Worm (Caenorhabditis elegans) whole organism, L1 larva: ENCODE data around the gene C06H5.12.
"Not testable (repeated sequence)": the region's sequence is repeated elsewhere in the genome, so short reads cannot be mapped to it uniquely, and the experiment has no call there.

Experiments
- F16B12.6 ChIP-seq: fragments of 150-350 bp; optimal IDR thresholded peaks from 2 replicates; lab custom pipeline; 2014; ENCODE audit warnings: missing biosample characterization, missing genetic modification characterization
- aha-1 ChIP-seq: fragments of 150-350 bp; optimal IDR thresholded peaks from 2 replicates; lab custom pipeline; 2014; ENCODE audit warnings: missing biosample characterization, missing genetic modification characterization
- alr-1 ChIP-seq: fragments of 200-800 bp; sonication (Bioruptor generic); optimal IDR thresholded peaks from 2 replicates; lab custom pipeline; 2018; ENCODE audit warnings: borderline replicate concordance, mild to moderate bottlenecking, missing genetic modification characterization, missing compliant biosample characterization
- ama-1 ChIP-seq: fragments of 150-350 bp; optimal IDR thresholded peaks from 2 replicates; lab custom pipeline; 2014
- blmp-1 ChIP-seq: fragments of 150-350 bp; optimal IDR thresholded peaks from 2 replicates; lab custom pipeline; 2014; ENCODE audit warnings: missing biosample characterization, missing genetic modification characterization
- ceh-82 ChIP-seq, 3 experiments: fragments of 150-350 bp in 1 of 3; sonication (generic microtip) in 2 of 3; optimal IDR thresholded peaks; 2 replicates each; lab custom pipeline; 2014 to 2017; ENCODE audit warnings: missing biosample characterization in 3 of 3, missing genetic modification characterization in 3 of 3
- ceh-88 ChIP-seq: fragments of 200-800 bp; sonication (Bioruptor generic); IDR thresholded peaks from 2 replicates; pipeline ENCODE4 v1.3.6; 2022; ENCODE audit warnings: missing genetic modification characterization, missing compliant biosample characterization
- ceh-90 ChIP-seq: sonication (generic microtip); optimal IDR thresholded peaks from 2 replicates; lab custom pipeline; 2016; ENCODE audit warnings: missing genetic modification characterization, missing compliant biosample characterization
- dpl-1 ChIP-seq, 3 experiments: fragments of 150-350 bp in 2 of 3; sonication (generic microtip) in 1 of 3; optimal IDR thresholded peaks; 2 replicates each; lab custom pipeline; 2014 to 2017; ENCODE audit warnings: missing biosample characterization in 3 of 3, missing genetic modification characterization in 3 of 3, missing genetic modification reagents in 3 of 3
- efl-1 ChIP-seq, 4 experiments: fragments of 150-350 bp; optimal IDR thresholded peaks in 3 of 4; peaks in 1 of 4; 1 replicate in 1 of 4; 2 replicates in 3 of 4; lab custom pipeline; 2014; ENCODE audit warnings: missing biosample characterization in 2 of 4, missing genetic modification characterization in 2 of 4, missing genetic modification reagents in 2 of 4
- egl-13 ChIP-seq: sonication (generic microtip); optimal IDR thresholded peaks from 2 replicates; lab custom pipeline; 2016; ENCODE audit warnings: missing genotype, missing genetic modification reagents, missing genetic modification characterization, missing compliant biosample characterization
- egl-27 ChIP-seq, 2 experiments: fragments of 150-350 bp in 1 of 2; sonication (generic microtip); optimal IDR thresholded peaks; 3 replicates each; lab custom pipeline; 2017 to 2018; ENCODE audit warnings: missing biosample characterization in 2 of 2, missing genetic modification characterization in 2 of 2, missing genetic modification reagents in 2 of 2
- fkh-4 ChIP-seq: sonication (generic microtip); optimal IDR thresholded peaks from 2 replicates; lab custom pipeline; 2016; ENCODE audit warnings: missing compliant biosample characterization, missing genetic modification characterization, borderline replicate concordance
- fkh-8 ChIP-seq: sonication (generic microtip); optimal IDR thresholded peaks from 2 replicates; lab custom pipeline; 2016; ENCODE audit warnings: mild to moderate bottlenecking, missing genetic modification characterization, missing compliant biosample characterization
- fos-1 ChIP-seq: fragments of 150-350 bp; optimal IDR thresholded peaks from 2 replicates; lab custom pipeline; 2014; ENCODE audit warnings: missing biosample characterization, missing genetic modification characterization
- hlh-4 ChIP-seq: sonication (generic microtip); optimal IDR thresholded peaks from 2 replicates; lab custom pipeline; 2016; ENCODE audit warnings: mild to moderate bottlenecking, missing genetic modification characterization, missing compliant biosample characterization
- irx-1 ChIP-seq: sonication (generic microtip); optimal IDR thresholded peaks from 2 replicates; lab custom pipeline; 2016; ENCODE audit warnings: missing genetic modification characterization, missing compliant biosample characterization
- isw-1 ChIP-seq: fragments of 200-800 bp; sonication (Bioruptor generic); IDR thresholded peaks from 2 replicates; pipeline ENCODE4 v1.3.6; 2022; ENCODE audit warnings: missing genetic modification characterization, missing compliant biosample characterization
- jun-1 ChIP-seq: fragments of 150-350 bp; optimal IDR thresholded peaks from 2 replicates; lab custom pipeline; 2014; ENCODE audit warnings: missing biosample characterization, missing genetic modification reagents, missing genetic modification characterization
- lin-14 ChIP-seq: fragments of 200-800 bp; sonication (Bioruptor generic); optimal IDR thresholded peaks from 2 replicates; lab custom pipeline; 2018; ENCODE audit warnings: mild to moderate bottlenecking, missing genetic modification characterization, moderate library complexity, missing compliant biosample characterization
- lin-15B ChIP-seq: fragments of 150-350 bp; sonication (generic microtip); optimal IDR thresholded peaks from 3 replicates; lab custom pipeline; 2014; ENCODE audit warnings: missing biosample characterization, missing genetic modification characterization
- lin-35 ChIP-seq, 2 experiments: fragments of 150-350 bp; optimal IDR thresholded peaks; 2 replicates each; lab custom pipeline; 2014; ENCODE audit warnings: missing biosample characterization in 2 of 2, missing genetic modification characterization in 2 of 2, missing genetic modification reagents in 2 of 2
- lin-39 ChIP-seq: fragments of 150-350 bp; optimal IDR thresholded peaks from 2 replicates; lab custom pipeline; 2014; ENCODE audit warnings: missing biosample characterization, missing genetic modification reagents, missing genetic modification characterization
- lsy-2 ChIP-seq, 2 experiments: fragments of 150-350 bp; optimal IDR thresholded peaks; 2 replicates each; lab custom pipeline; 2014; ENCODE audit warnings: missing biosample characterization in 2 of 2, missing genetic modification characterization in 2 of 2
- mep-1 ChIP-seq: fragments of 150-350 bp; optimal IDR thresholded peaks from 2 replicates; lab custom pipeline; 2014; ENCODE audit warnings: missing biosample characterization, missing genetic modification characterization
- nhr-237 ChIP-seq: fragments of 150-350 bp; optimal IDR thresholded peaks from 2 replicates; lab custom pipeline; 2014; ENCODE audit warnings: missing biosample characterization, missing genetic modification characterization
- nhr-28 ChIP-seq: fragments of 150-350 bp; optimal IDR thresholded peaks from 2 replicates; lab custom pipeline; 2014; ENCODE audit warnings: missing biosample characterization, missing genetic modification characterization
- nhr-71 ChIP-seq: sonication (generic microtip); optimal IDR thresholded peaks from 2 replicates; lab custom pipeline; 2016; ENCODE audit warnings: mild to moderate bottlenecking, missing genetic modification characterization, moderate library complexity, missing compliant biosample characterization
- nhr-76 ChIP-seq: sonication (generic microtip); optimal IDR thresholded peaks from 2 replicates; lab custom pipeline; 2017; ENCODE audit warnings: missing biosample characterization, missing genetic modification characterization
- nhr-84 ChIP-seq: sonication (generic microtip); optimal IDR thresholded peaks from 2 replicates; lab custom pipeline; 2017; ENCODE audit warnings: missing biosample characterization, missing genetic modification characterization
- pag-3 ChIP-seq: sonication (generic microtip); optimal IDR thresholded peaks from 2 replicates; lab custom pipeline; 2017; ENCODE audit warnings: missing genetic modification characterization, mild to moderate bottlenecking, missing compliant biosample characterization, antibody characterized with exemption, borderline replicate concordance; ENCODE audit not compliant: insufficient read depth
- skn-1 ChIP-seq: fragments of 150-350 bp; optimal IDR thresholded peaks from 2 replicates; lab custom pipeline; 2014; ENCODE audit warnings: missing biosample characterization, missing genetic modification characterization
- snpc-4 ChIP-seq: fragments of 150-350 bp; optimal IDR thresholded peaks from 2 replicates; lab custom pipeline; 2014; ENCODE audit warnings: missing biosample characterization, missing genetic modification characterization
- snu-23 ChIP-seq: sonication (generic microtip); optimal IDR thresholded peaks from 2 replicates; lab custom pipeline; 2016; ENCODE audit warnings: missing genetic modification characterization, missing compliant biosample characterization
- sox-4 ChIP-seq: sonication (generic microtip); optimal IDR thresholded peaks from 2 replicates; lab custom pipeline; 2016; ENCODE audit warnings: missing genetic modification characterization, missing compliant biosample characterization
- tlp-1 ChIP-seq: fragments of 150-350 bp; optimal IDR thresholded peaks from 2 replicates; lab custom pipeline; 2014; ENCODE audit warnings: missing biosample characterization, missing genetic modification characterization
- unc-98 ChIP-seq: fragments of 200-800 bp; sonication (Bioruptor generic); IDR thresholded peaks from 2 replicates; pipeline ENCODE4 v1.3.6; 2022; ENCODE audit warnings: missing genetic modification characterization, missing compliant biosample characterization
- vab-15 ChIP-seq: sonication (generic microtip); optimal IDR thresholded peaks from 2 replicates; lab custom pipeline; 2017; ENCODE audit warnings: missing genotype, mild to moderate bottlenecking, missing genetic modification characterization, missing compliant biosample characterization
- xbp-1 ChIP-seq: sonication (generic microtip); optimal IDR thresholded peaks from 2 replicates; lab custom pipeline; 2016; ENCODE audit warnings: missing genetic modification characterization, missing compliant biosample characterization
- zip-4 ChIP-seq: fragments of 200-800 bp; sonication (Bioruptor generic); optimal IDR thresholded peaks from 2 replicates; lab custom pipeline; 2018; ENCODE audit warnings: mild to moderate bottlenecking, missing genetic modification characterization, moderate library complexity, missing compliant biosample characterization
- ztf-4 ChIP-seq: fragments of 150-350 bp; optimal IDR thresholded peaks from 2 replicates; lab custom pipeline; 2014; ENCODE audit warnings: missing biosample characterization, missing genetic modification characterization

The C06H5.12 gene

ce11 chrV:17857901-17858300 is 36.7 kb upstream of the C06H5.12 start (continued):
- TF ChIP-seq mep-1 (tag; lab: Kevin White, UChicago), result peak; percentile 84
- TF ChIP-seq snu-23 (GFP tag; lab: Kevin White, UChicago), result peak; percentile 93
- peak; percentile 93 for TF ChIP-seq fkh-8
- TF ChIP-seq, all 84 proteins: peak for 50

- TF ChIP-seq unc-98 (GFP tag; lab: Robert Waterston, UW) (no peak), irx-1 (tag; lab: Kevin White, UChicago) (no peak), blmp-1 (tag; lab: Kevin White, UChicago) (peak; percentile 86), dpl-1 (GFP tag; optimal IDR thresholded peaks at IDR 0.05; lab: Kevin White, UChicago) (peak in 1 of 3 experiments; percentile 7), efl-1 (optimal IDR thresholded peaks at IDR 0.05; lab: Kevin White, UChicago) (peak in 1 of 2 experiments; percentile 4), efl-1 (GFP tag; optimal IDR thresholded peaks at IDR 0.05 in 1 of 2; lab: Kevin White, UChicago) (no peak), F16B12.6 (tag; lab: Kevin White, UChicago) (no peak), ceh-82 (tag; optimal IDR thresholded peaks at IDR 0.05; lab: Kevin White, UChicago) (no peak), lin-39 (tag; lab: Kevin White, UChicago) (no peak), zip-4 (GFP tag; lab: Kevin White, UChicago) (no peak), skn-1 (tag; lab: Kevin White, UChicago) (peak; percentile 65), fos-1 (no peak)
Observed at ce11 chrV:17859065-17859464, 35.5 kb upstream of the C06H5.12 start.

ce11 chrV:17859519-17859918 is 35.1 kb upstream of the C06H5.12 start:
- TF ChIP-seq irx-1 (tag; lab: Kevin White, UChicago) (no peak), nhr-71 (tag; lab: Kevin White, UChicago) (no peak), aha-1 (no peak), ztf-4 (no peak), hlh-4 (no peak), vab-15 (tag; lab: Kevin White, UChicago) (no peak), ceh-88 (no peak), tlp-1 (tag; lab: Kevin White, UChicago) (no peak), fos-1 (no peak), pag-3 (tag; lab: Kevin White, UChicago) (no peak)
- TF ChIP-seq, all 84 proteins: peak for 0

- TF ChIP-seq nhr-76; isw-1; ama-1 (lab: Kevin White, UChicago): not testable (repeated sequence)
Observed at ce11 chrV:17865309-17865708, 29.3 kb upstream of the C06H5.12 start, which contains the start of gene Y59A8A.8. Gene Y59A8A.8 (plus strand): TSS chrV:17865609.

- TF ChIP-seq skn-1 (tag; lab: Kevin White, UChicago) (peak; percentile 1), lin-14 (GFP tag; lab: Kevin White, UChicago) (no peak), egl-27 (tag; optimal IDR thresholded peaks at IDR 0.05; lab: Kevin White, UChicago) (no peak), nhr-84 (tag; lab: Kevin White, UChicago) (no peak), fkh-4 (tag; lab: Kevin White, UChicago) (no peak), dpl-1 (GFP tag; optimal IDR thresholded peaks at IDR 0.05; lab: Kevin White, UChicago) (peak; percentile 16 to 39 (median 21)), hlh-4 (no peak), efl-1 (optimal IDR thresholded peaks at IDR 0.05; lab: Kevin White, UChicago) (peak; percentile 48 to 54), efl-1 (GFP tag; optimal IDR thresholded peaks at IDR 0.05 in 1 of 2; lab: Kevin White, UChicago) (peak in 1 of 2 experiments; percentile 39), ama-1 (lab: Kevin White, UChicago) (no peak), nhr-28 (no peak), egl-13 (tag; lab: Kevin White, UChicago) (no peak), snu-23 (GFP tag; lab: Kevin White, UChicago) (peak; percentile 21), blmp-1 (tag; lab: Kevin White, UChicago) (no peak), sox-4 (no peak), alr-1 (tag; lab: Kevin White, UChicago) (no peak), jun-1 (tag; lab: Kevin White, UChicago) (no peak), nhr-237 (tag; lab: Kevin White, UChicago) (no peak), irx-1 (tag; lab: Kevin White, UChicago) (no peak), zip-4 (GFP tag; lab: Kevin White, UChicago) (no peak), ceh-82 (tag; optimal IDR thresholded peaks at IDR 0.05; lab: Kevin White, UChicago) (peak in 2 of 3 experiments; percentile 32 to 33), snpc-4 (tag; lab: Kevin White, UChicago) (peak; percentile 25), xbp-1 (tag; lab: Kevin White, UChicago) (peak; percentile 48), ceh-90 (peak; percentile 28), lsy-2 (tag; optimal IDR thresholded peaks at IDR 0.05; lab: Kevin White, UChicago) (peak; percentile 7 to 17), isw-1 (peak; percentile 1; the same call in 1 of the 2 replicates), lin-15B (tag; lab: Kevin White, UChicago) (peak; percentile 14), lin-35 (GFP tag; optimal IDR thresholded peaks at IDR 0.05; lab: Kevin White, UChicago) (peak; percentile 10 to 41)
Observed at ce11 chrV:17870569-17870968, 24.0 kb upstream of the C06H5.12 start, which contains the start of gene csn-1. Gene csn-1 (minus strand): TSS chrV:17870651.
